Fruit fly (Drosophila melanogaster): Measurements from ENCODE around the gene CG31676.

CG31676 gene

dm6 chr2L:20823196-20824105 lies 17.1 kb upstream of the CG31676 start (continued):
- TF ChIP-seq Aef1 (GFP tag; IDR thresholded peaks at IDR 0.05) (no peak), NC2β (GFP tag; optimal IDR thresholded peaks at IDR 0.05) (no peak), peb (GFP tag; IDR thresholded peaks at IDR 0.05) (no peak), sug (tag; optimal IDR thresholded peaks at IDR 0.05) (peak; percentile 86), ken (GFP tag; IDR thresholded peaks at IDR 0.05) (0 out of 3 replicates have a peak, but pooled peaks have one; percentile 10), CG4282 (GFP tag; optimal IDR thresholded peaks at IDR 0.05) (no peak), CG13424 (tag; optimal IDR thresholded peaks at IDR 0.05) (peak; percentile 18), Xbp1 (GFP tag; optimal IDR thresholded peaks at IDR 0.05) (peak; percentile 22), abd-A (tag; optimal IDR thresholded peaks at IDR 0.05) (peak; percentile 89), CG16815 (GFP tag; optimal IDR thresholded peaks at IDR 0.05) (no peak), CG15514 (GFP tag; optimal IDR thresholded peaks at IDR 0.05) (peak; percentile 69), CG8944 (GFP tag; optimal IDR thresholded peaks at IDR 0.05) (no peak), pzg (GFP tag; optimal IDR thresholded peaks at IDR 0.05) (peak; percentile 9), Scr (GFP tag; IDR thresholded peaks at IDR 0.05; ENCODE audit: partially characterized antibody) (peak; percentile 48), CG6813 (GFP tag; optimal IDR thresholded peaks at IDR 0.05) (peak; percentile 29), HLH3B (GFP tag; IDR thresholded peaks at IDR 0.05) (no peak), ewg (GFP tag; optimal IDR thresholded peaks at IDR 0.05) (peak; percentile 20), bowl (GFP tag; IDR thresholded peaks at IDR 0.05) (0 out of 2 replicates have a peak, but pooled peaks have one; percentile 28), CG3726 (GFP tag; IDR thresholded peaks at IDR 0.05) (no peak), ham (GFP tag; IDR thresholded peaks at IDR 0.05) (no peak), CG12769 (tag; optimal IDR thresholded peaks at IDR 0.05) (peak; percentile 94), Tbp (GFP tag; optimal IDR thresholded peaks at IDR 0.05) (no peak), CG17829 (tag; optimal IDR thresholded peaks at IDR 0.05) (peak; percentile 43), CG43689 (GFP tag; IDR thresholded peaks at IDR 0.05) (no peak), lmd (GFP tag; IDR thresholded peaks at IDR 0.05) (no peak), slbo (GFP tag; IDR thresholded peaks at IDR 0.05) (peak; percentile 29; the same call in 1 of the 2 replicates), CG6175 (GFP tag; IDR thresholded peaks at IDR 0.05) (peak; percentile 70; the same call in 1 of the 3 replicates), Dp (GFP tag; optimal IDR thresholded peaks at IDR 0.05) (no peak), CG17361 (GFP tag; IDR thresholded peaks at IDR 0.05) (peak; percentile 67; the same call in 2 of the 3 replicates), Meics (GFP tag; optimal IDR thresholded peaks at IDR 0.05) (peak; percentile 33), CG10431 (GFP tag; optimal IDR thresholded peaks at IDR 0.05) (peak; percentile 79), Hr51 (GFP tag; optimal IDR thresholded peaks at IDR 0.05) (peak in 1 of 2 experiments; percentile 24), HmgD (GFP tag; optimal IDR thresholded peaks at IDR 0.05) (peak; percentile 81), Drgx (GFP tag; IDR thresholded peaks at IDR 0.05) (peak; percentile 70), bigmax (GFP tag; optimal IDR thresholded peaks at IDR 0.05) (peak; percentile 25), Ets65A (GFP tag) (peak; percentile 48), Opbp (GFP tag; IDR thresholded peaks at IDR 0.05; ENCODE audit: partially characterized antibody) (no peak), vfl (GFP tag; optimal IDR thresholded peaks at IDR 0.05) (no peak), pfk (GFP tag; optimal IDR thresholded peaks at IDR 0.05) (peak; percentile 19), NC2α (GFP tag; optimal IDR thresholded peaks at IDR 0.05) (no peak), Ada2b (GFP tag; IDR thresholded peaks at IDR 0.05) (no peak), ci (GFP tag; IDR thresholded peaks at IDR 0.05) (peak; percentile 76), jigr1 (GFP tag; IDR thresholded peaks at IDR 0.05) (no peak), CG18619 (GFP tag; optimal IDR thresholded peaks at IDR 0.05) (peak; percentile 1), pum (GFP tag; optimal IDR thresholded peaks at IDR 0.05) (no peak), ranshi (GFP tag; IDR thresholded peaks at IDR 0.05) (no peak), CG9817 (tag; optimal IDR thresholded peaks at IDR 0.05) (no peak), CG8089 (GFP tag; optimal IDR thresholded peaks at IDR 0.05) (peak; percentile 34), gsb (GFP tag; IDR thresholded peaks at IDR 0.05) (no peak)

Measured in whole organism, embryonic.